Worm (Caenorhabditis elegans) whole organism, midembryonic: ENCODE results near the gene ZK1067.3.

ENCODE experiments used
- flt-1 ChIP-seq: fragments of 200-800 bp; sonication (Bioruptor generic); IDR thresholded peaks from 2 replicates; pipeline ENCODE4 v1.3.6; 2022; ENCODE audit warnings: missing genetic modification characterization, missing compliant biosample characterization
- klf-2 ChIP-seq: fragments of 200-800 bp; sonication (Bioruptor generic); conservative IDR thresholded peaks from 2 replicates; pipeline ENCODE4 v1.3.6; 2022; ENCODE audit warnings: missing genetic modification reagents, missing genetic modification characterization, missing compliant biosample characterization
- med-1 ChIP-seq: sonication (generic microtip); optimal IDR thresholded peaks from 2 replicates; lab custom pipeline; 2017; ENCODE audit warnings: missing genetic modification characterization, mild to moderate bottlenecking, missing compliant biosample characterization, antibody characterized with exemption, missing genetic modification reagents; ENCODE audit not compliant: insufficient read depth
- ref-1 ChIP-seq: fragments of 200-800 bp; sonication (Bioruptor generic); conservative IDR thresholded peaks from 2 replicates; pipeline ENCODE4 v1.3.6; 2022; ENCODE audit warnings: missing genetic modification reagents, missing genetic modification characterization, missing compliant biosample characterization
- tab-1 ChIP-seq: fragments of 200-800 bp; sonication (Bioruptor generic); IDR thresholded peaks from 2 replicates; pipeline ENCODE4 v1.3.6; 2022; ENCODE audit warnings: missing genetic modification characterization, missing compliant biosample characterization
- ztf-23 ChIP-seq: fragments of 200-800 bp; sonication (Bioruptor generic); IDR thresholded peaks from 2 replicates; pipeline ENCODE4 v1.3.6; 2022; ENCODE audit warnings: missing genetic modification reagents, missing genetic modification characterization, missing compliant biosample characterization

DNA sequence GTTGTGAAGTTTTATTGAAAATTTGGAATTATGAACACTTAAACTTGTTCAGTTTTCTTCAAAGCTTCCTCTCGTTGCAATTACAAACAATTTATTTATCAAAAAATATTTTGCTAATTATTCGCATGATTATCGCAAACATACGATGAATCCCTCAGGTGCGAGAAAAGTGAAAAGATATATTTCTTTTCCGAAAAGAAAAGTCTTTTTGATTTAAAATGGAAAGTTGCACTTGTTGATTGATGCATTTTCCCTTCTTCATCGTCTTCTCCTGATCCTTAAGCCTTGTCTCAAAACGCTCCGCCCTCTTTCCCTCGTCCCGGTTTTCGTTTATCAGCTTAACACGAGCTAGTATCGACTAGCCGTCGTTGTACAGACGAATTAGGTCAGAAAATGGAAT is 9.4 kb downstream of the ZK1067.3 start:
- TF ChIP-seq tab-1 (GFP tag; lab: Robert Waterston, UW) (no peak), flt-1 (GFP tag; lab: Robert Waterston, UW) (no peak), ztf-23 (GFP tag; lab: Robert Waterston, UW) (no peak), ref-1 (GFP tag; lab: Robert Waterston, UW) (no peak), klf-2 (GFP tag; lab: Robert Waterston, UW) (no peak), med-1 (GFP tag; lab: Kevin White, UChicago) (no peak)
